Worm (Caenorhabditis elegans) whole organism, late embryonic: ENCODE results near the gene mspn-1.

Source experiments
- F13H6.1 ChIP-seq: sonication (generic microtip); optimal IDR thresholded peaks from 2 replicates; lab custom pipeline; 2016; ENCODE audit warnings: missing genetic modification characterization, missing compliant biosample characterization
- K09A11.1 ChIP-seq: sonication (generic microtip); optimal IDR thresholded peaks from 2 replicates; lab custom pipeline; 2017; ENCODE audit warnings: antibody characterized with exemption, mild to moderate bottlenecking, missing genetic modification characterization, missing compliant biosample characterization; ENCODE audit not compliant: insufficient read depth
- Y22D7AL.16 ChIP-seq: sonication (generic microtip); optimal IDR thresholded peaks from 2 replicates; lab custom pipeline; 2016; ENCODE audit warnings: missing genetic modification characterization, missing compliant biosample characterization
- ceh-19 ChIP-seq: fragments of 200-800 bp; sonication (Bioruptor generic); optimal IDR thresholded peaks from 2 replicates; lab custom pipeline; 2018; ENCODE audit warnings: mild to moderate bottlenecking, missing genetic modification characterization, missing compliant biosample characterization
- ceh-2 ChIP-seq: sonication (generic microtip); optimal IDR thresholded peaks from 2 replicates; lab custom pipeline; 2016; ENCODE audit warnings: missing genotype, missing genetic modification characterization, missing compliant biosample characterization
- ceh-22 ChIP-seq: sonication (generic microtip); optimal IDR thresholded peaks from 2 replicates; lab custom pipeline; 2017; ENCODE audit warnings: missing biosample characterization, missing genetic modification characterization
- ceh-48 ChIP-seq: sonication (generic microtip); optimal IDR thresholded peaks from 2 replicates; lab custom pipeline; 2016; ENCODE audit warnings: missing genetic modification characterization, inconsistent platforms, missing compliant biosample characterization
- dmd-4 ChIP-seq: sonication (generic microtip); optimal IDR thresholded peaks from 2 replicates; lab custom pipeline; 2016; ENCODE audit warnings: borderline replicate concordance, missing genetic modification characterization, missing compliant biosample characterization
- dve-1 ChIP-seq: sonication (generic microtip); optimal IDR thresholded peaks from 2 replicates; lab custom pipeline; 2017; ENCODE audit warnings: antibody characterized with exemption, mild to moderate bottlenecking, missing genetic modification characterization, missing compliant biosample characterization
- eyg-1 ChIP-seq: sonication (generic microtip); optimal IDR thresholded peaks from 2 replicates; lab custom pipeline; 2016; ENCODE audit warnings: missing genotype, missing genetic modification characterization, missing compliant biosample characterization
- fkh-10 ChIP-seq: fragments of 150-350 bp; optimal IDR thresholded peaks from 2 replicates; lab custom pipeline; 2014; ENCODE audit warnings: missing biosample characterization, missing genetic modification reagents, missing genetic modification characterization
- hlh-13 ChIP-seq: fragments of 200-800 bp; sonication (Bioruptor generic); optimal IDR thresholded peaks from 2 replicates; lab custom pipeline; 2018; ENCODE audit warnings: mild to moderate bottlenecking, missing genetic modification characterization, missing compliant biosample characterization
- hlh-30 ChIP-seq: sonication (generic microtip); optimal IDR thresholded peaks from 2 replicates; lab custom pipeline; 2017; ENCODE audit warnings: antibody characterized with exemption, missing genetic modification characterization, missing compliant biosample characterization; ENCODE audit not compliant: insufficient read depth
- hlh-6 ChIP-seq: sonication (generic microtip); optimal IDR thresholded peaks from 2 replicates; lab custom pipeline; 2016; ENCODE audit warnings: missing genotype, missing genetic modification characterization, missing compliant biosample characterization
- lim-6 ChIP-seq: sonication (generic microtip); optimal IDR thresholded peaks from 2 replicates; lab custom pipeline; 2016; ENCODE audit warnings: missing genetic modification characterization, missing compliant biosample characterization
- nhr-11 ChIP-seq: fragments of 150-350 bp; optimal IDR thresholded peaks from 2 replicates; lab custom pipeline; 2014; ENCODE audit warnings: missing biosample characterization, missing genetic modification characterization
- nhr-232 ChIP-seq: sonication (generic microtip); optimal IDR thresholded peaks from 2 replicates; lab custom pipeline; 2016; ENCODE audit warnings: missing genetic modification characterization, missing compliant biosample characterization
- pag-3 ChIP-seq: sonication (generic microtip); optimal IDR thresholded peaks from 2 replicates; lab custom pipeline; 2016; ENCODE audit warnings: missing compliant biosample characterization, missing genetic modification characterization, borderline replicate concordance
- pat-9 ChIP-seq: fragments of 200-800 bp; sonication (Bioruptor generic); optimal IDR thresholded peaks from 2 replicates; lab custom pipeline; 2018; ENCODE audit warnings: mild to moderate bottlenecking, missing genetic modification characterization, moderate library complexity, missing compliant biosample characterization
- pha-2 ChIP-seq: sonication (generic microtip); optimal IDR thresholded peaks from 2 replicates; lab custom pipeline; 2017; ENCODE audit warnings: mild to moderate bottlenecking, missing genetic modification characterization, missing compliant biosample characterization
- pqm-1 ChIP-seq: sonication (generic microtip); optimal IDR thresholded peaks from 2 replicates; lab custom pipeline; 2016; ENCODE audit warnings: missing genetic modification characterization, missing compliant biosample characterization
- sdc-2 ChIP-seq: sonication (generic microtip); optimal IDR thresholded peaks from 2 replicates; lab custom pipeline; 2016; ENCODE audit warnings: missing genotype, missing genetic modification characterization, missing compliant biosample characterization
- sox-2 ChIP-seq: fragments of 200-800 bp; sonication (Bioruptor generic); IDR thresholded peaks from 2 replicates; pipeline ENCODE4 v1.3.6; 2022; ENCODE audit warnings: missing genetic modification reagents, missing genetic modification characterization, missing compliant biosample characterization
- syd-9 ChIP-seq: sonication (generic microtip); optimal IDR thresholded peaks from 2 replicates; lab custom pipeline; 2016; ENCODE audit warnings: mild to moderate bottlenecking, missing genetic modification characterization, moderate library complexity, missing compliant biosample characterization
- tbx-2 ChIP-seq: sonication (generic microtip); optimal IDR thresholded peaks from 2 replicates; lab custom pipeline; 2016; ENCODE audit warnings: missing genetic modification characterization, missing compliant biosample characterization
- tbx-7 ChIP-seq: sonication (generic microtip); optimal IDR thresholded peaks from 2 replicates; lab custom pipeline; 2016; ENCODE audit warnings: missing genotype, missing genetic modification characterization, missing compliant biosample characterization
- ttx-3 ChIP-seq: sonication (generic microtip); optimal IDR thresholded peaks from 2 replicates; lab custom pipeline; 2016; ENCODE audit warnings: missing genetic modification reagents, missing genetic modification characterization, missing compliant biosample characterization
- unc-3 ChIP-seq, 2 experiments: fragments of 200-800 bp in 1 of 2; sonication (Bioruptor generic) in 1 of 2; sonication (generic microtip) in 1 of 2; conservative IDR thresholded peaks in 1 of 2; optimal IDR thresholded peaks in 1 of 2; 2 replicates each; pipeline versions ENCODE4 v1.3.6 to Lab custom; 2016 to 2022; ENCODE audit warnings: missing compliant biosample characterization in 2 of 2, missing genetic modification characterization in 2 of 2, missing genetic modification reagents in 1 of 2
- unc-42 ChIP-seq: sonication (generic microtip); optimal IDR thresholded peaks from 2 replicates; lab custom pipeline; 2016; ENCODE audit warnings: missing genotype, missing genetic modification characterization, missing compliant biosample characterization
- unc-86 ChIP-seq: sonication (generic microtip); optimal IDR thresholded peaks from 2 replicates; lab custom pipeline; 2016; ENCODE audit warnings: missing genetic modification characterization, missing compliant biosample characterization
- zip-5 ChIP-seq: sonication (generic microtip); optimal IDR thresholded peaks from 2 replicates; lab custom pipeline; 2016; ENCODE audit warnings: missing genetic modification characterization, missing compliant biosample characterization
- ztf-16 ChIP-seq: sonication (generic microtip); optimal IDR thresholded peaks from 2 replicates; lab custom pipeline; 2017; ENCODE audit warnings: missing genetic modification characterization, missing compliant biosample characterization

mspn-1 gene

ce11 chrIV:10141930-10142505 lies 35.8 kb upstream of the mspn-1 start, which contains the start of the genes gst-2, gst-4 and dhs-12:
Gene gst-2 (minus strand): TSS chrIV:10142061.
Gene gst-4 (plus strand): TSS chrIV:10142225.
Gene dhs-12 (plus strand): TSS chrIV:10142455.
- no peak for TF ChIP-seq unc-42
- TF ChIP-seq ztf-16 (tag; lab: Kevin White, UChicago) = no peak
- TF ChIP-seq hlh-6 (tag; lab: Kevin White, UChicago) = no peak
- no peak for TF ChIP-seq ceh-19 (GFP tag; lab: Kevin White, UChicago)
- no peak for TF ChIP-seq zip-5
- TF ChIP-seq nhr-232 = no peak
- TF ChIP-seq tbx-7 (tag; lab: Kevin White, UChicago) = no peak
- no peak for TF ChIP-seq hlh-30 (tag; lab: Kevin White, UChicago)
- TF ChIP-seq ceh-22 (tag; lab: Kevin White, UChicago) = no peak
- no peak for TF ChIP-seq syd-9 (tag; lab: Kevin White, UChicago)
- TF ChIP-seq fkh-10 (GFP tag; lab: Kevin White, UChicago) = no peak
- TF ChIP-seq unc-3 (GFP tag; conservative IDR thresholded peaks at IDR 0.05; lab: Robert Waterston, UW) = no peak
- TF ChIP-seq unc-3 (tag; optimal IDR thresholded peaks at IDR 0.05; lab: Kevin White, UChicago) = no peak
- TF ChIP-seq ceh-48 (tag; lab: Kevin White, UChicago) = no peak
- TF ChIP-seq K09A11.1 (tag; lab: Kevin White, UChicago) = no peak
- no peak for TF ChIP-seq Y22D7AL.16 (tag; lab: Kevin White, UChicago)
- no peak for TF ChIP-seq pag-3 (tag; lab: Kevin White, UChicago)
- no peak for TF ChIP-seq F13H6.1 (tag; lab: Kevin White, UChicago)
- TF ChIP-seq pat-9 (tag; lab: Kevin White, UChicago) = no peak
- no peak for TF ChIP-seq ceh-2
- TF ChIP-seq sdc-2 (tag; lab: Kevin White, UChicago) = no peak

- TF ChIP-seq lim-6 (tag; lab: Kevin White, UChicago) = no peak
Measured at ce11 chrIV:10143640-10144039, 34.1 kb upstream of the mspn-1 start, which contains the start of gene msp-38. Gene msp-38 (minus strand): TSS chrIV:10143740.

ce11 chrIV:10144487-10144886 lies 33.3 kb upstream of the mspn-1 start:
- TF ChIP-seq dmd-4 (tag; lab: Kevin White, UChicago) (no peak), unc-86 (tag; lab: Kevin White, UChicago) (no peak)

ce11 chrIV:10144909-10145308 lies 32.9 kb upstream of the mspn-1 start:
- TF ChIP-seq ceh-19 (GFP tag; lab: Kevin White, UChicago) (no peak), eyg-1 (tag; lab: Kevin White, UChicago) (no peak), pha-2 (tag; lab: Kevin White, UChicago) (no peak), nhr-232 (no peak), pqm-1 (tag; lab: Kevin White, UChicago) (no peak), ttx-3 (tag; lab: Kevin White, UChicago) (no peak), nhr-11 (tag; lab: Kevin White, UChicago) (no peak), hlh-13 (no peak)

ce11 chrIV:10146885-10147284 lies 30.9 kb upstream of the mspn-1 start, which contains the start of gene T14G10.8:
Gene T14G10.8 (minus strand): TSS chrIV:10146985.
- no peak for TF ChIP-seq tbx-2 (tag; lab: Kevin White, UChicago)
- TF ChIP-seq sox-2 (GFP tag; lab: Robert Waterston, UW) = no peak
- TF ChIP-seq pqm-1 (tag; lab: Kevin White, UChicago) = no peak
- no peak for TF ChIP-seq ceh-2
- no peak for TF ChIP-seq ceh-22 (tag; lab: Kevin White, UChicago)
- no peak for TF ChIP-seq nhr-11 (tag; lab: Kevin White, UChicago)
- no peak for TF ChIP-seq hlh-30 (tag; lab: Kevin White, UChicago)
- no peak for TF ChIP-seq dve-1 (tag; lab: Kevin White, UChicago)
- TF ChIP-seq pag-3 (tag; lab: Kevin White, UChicago) = no peak
- no peak for TF ChIP-seq ztf-16 (tag; lab: Kevin White, UChicago)
